Worm (Caenorhabditis elegans) whole organism, early embryonic: ENCODE results near the gene ttr-48.

Source experiments
- B0310.2 ChIP-seq: sonication (generic microtip); optimal IDR thresholded peaks from 2 replicates; lab custom pipeline; 2016; ENCODE audit warnings: mild to moderate bottlenecking, missing genetic modification characterization, missing compliant biosample characterization
- F13C5.2 ChIP-seq: sonication (generic microtip); optimal IDR thresholded peaks from 2 replicates; lab custom pipeline; 2017; ENCODE audit warnings: mild to moderate bottlenecking, missing genetic modification characterization, inconsistent platforms, missing compliant biosample characterization
- aly-1 ChIP-seq: sonication (generic microtip); optimal IDR thresholded peaks from 2 replicates; lab custom pipeline; 2016; ENCODE audit warnings: missing genetic modification characterization, missing compliant biosample characterization
- ama-1 ChIP-seq: fragments of 150-350 bp; optimal IDR thresholded peaks from 2 replicates; lab custom pipeline; 2014
- ceh-13 ChIP-seq: fragments of 200-800 bp; sonication (Bioruptor generic); optimal IDR thresholded peaks from 2 replicates; lab custom pipeline; 2018; ENCODE audit warnings: mild to moderate bottlenecking, missing genetic modification characterization, missing compliant biosample characterization
- ceh-36 ChIP-seq: sonication (generic microtip); optimal IDR thresholded peaks from 2 replicates; lab custom pipeline; 2016; ENCODE audit warnings: missing genetic modification characterization, inconsistent platforms, missing compliant biosample characterization
- ets-7 ChIP-seq: sonication (generic microtip); optimal IDR thresholded peaks from 2 replicates; lab custom pipeline; 2016; ENCODE audit warnings: missing genotype, missing genetic modification characterization, missing compliant biosample characterization
- flt-1 ChIP-seq: fragments of 200-800 bp; sonication (Bioruptor generic); IDR thresholded peaks from 2 replicates; pipeline ENCODE4 v1.3.6; 2022; ENCODE audit warnings: missing genetic modification characterization, missing compliant biosample characterization
- hmbx-1 ChIP-seq: sonication (generic microtip); optimal IDR thresholded peaks from 2 replicates; lab custom pipeline; 2016; ENCODE audit warnings: mild to moderate bottlenecking, missing genetic modification characterization, missing compliant biosample characterization
- hmg-4 ChIP-seq: fragments of 200-800 bp; sonication (Bioruptor generic); optimal IDR thresholded peaks from 2 replicates; lab custom pipeline; 2018; ENCODE audit warnings: mild to moderate bottlenecking, missing genetic modification characterization, missing compliant biosample characterization
- hnd-1 ChIP-seq: sonication (generic microtip); optimal IDR thresholded peaks from 2 replicates; lab custom pipeline; 2016; ENCODE audit warnings: missing genetic modification characterization, missing compliant biosample characterization
- pes-1 ChIP-seq: fragments of 200-800 bp; sonication (Bioruptor generic); IDR thresholded peaks from 2 replicates; pipeline ENCODE4 v1.3.6; 2022; ENCODE audit warnings: missing genetic modification reagents, missing genetic modification characterization, missing compliant biosample characterization
- scrt-1 ChIP-seq: fragments of 200-800 bp; sonication (Bioruptor generic); IDR thresholded peaks from 2 replicates; pipeline ENCODE4 v1.3.6; 2022; ENCODE audit warnings: missing genetic modification characterization, missing compliant biosample characterization
- sea-1 ChIP-seq: fragments of 200-800 bp; sonication (Bioruptor generic); conservative IDR thresholded peaks from 2 replicates; pipeline ENCODE4 v1.3.6; 2022; ENCODE audit warnings: missing genetic modification characterization, missing compliant biosample characterization
- tbx-11 ChIP-seq: fragments of 200-800 bp; sonication (Bioruptor generic); IDR thresholded peaks from 2 replicates; pipeline ENCODE4 v1.3.6; 2022; ENCODE audit warnings: missing genetic modification characterization, missing compliant biosample characterization
- tbx-37 ChIP-seq: fragments of 200-800 bp; sonication (Bioruptor generic); conservative IDR thresholded peaks from 2 replicates; pipeline ENCODE4 v1.3.6; 2022; ENCODE audit warnings: missing genetic modification reagents, missing genetic modification characterization, missing compliant biosample characterization
- tra-4 ChIP-seq: sonication (generic microtip); optimal IDR thresholded peaks from 2 replicates; lab custom pipeline; 2017; ENCODE audit warnings: missing genetic modification characterization, missing compliant biosample characterization

Gene ttr-48

ce11 chrX:3839172-3839571, 3.1 kb downstream of the ttr-48 start:
- TF ChIP-seq sea-1 (GFP tag; lab: Robert Waterston, UW): no peak
- no peak for TF ChIP-seq flt-1 (GFP tag; lab: Robert Waterston, UW)
- TF ChIP-seq hnd-1: no peak
- no peak for TF ChIP-seq ama-1 (lab: Kevin White, UChicago)
- TF ChIP-seq scrt-1: no peak
- no peak for TF ChIP-seq aly-1 (tag; lab: Kevin White, UChicago)
- no peak for TF ChIP-seq tbx-11 (GFP tag; lab: Robert Waterston, UW)
- no peak for TF ChIP-seq F13C5.2 (tag; lab: Kevin White, UChicago)
- TF ChIP-seq ets-7 (tag; lab: Kevin White, UChicago): no peak
- no peak for TF ChIP-seq B0310.2 (tag; lab: Kevin White, UChicago)
- no peak for TF ChIP-seq tbx-37 (GFP tag; lab: Robert Waterston, UW)
- TF ChIP-seq pes-1: no peak
- no peak for TF ChIP-seq ceh-13 (GFP tag; lab: Kevin White, UChicago)
- TF ChIP-seq hmbx-1 (tag; lab: Kevin White, UChicago): no peak
- TF ChIP-seq hmg-4 (GFP tag; lab: Kevin White, UChicago): no peak
- no peak for TF ChIP-seq tra-4 (tag; lab: Kevin White, UChicago)
- TF ChIP-seq ceh-36 (tag; lab: Kevin White, UChicago): no peak

- TF ChIP-seq tbx-11 (GFP tag; lab: Robert Waterston, UW): no peak
- no peak for TF ChIP-seq ceh-13 (GFP tag; lab: Kevin White, UChicago)
- no peak for TF ChIP-seq aly-1 (tag; lab: Kevin White, UChicago)
- no peak for TF ChIP-seq hmg-4 (GFP tag; lab: Kevin White, UChicago)
- TF ChIP-seq ets-7 (tag; lab: Kevin White, UChicago): no peak
- TF ChIP-seq F13C5.2 (tag; lab: Kevin White, UChicago): no peak
- TF ChIP-seq hnd-1: no peak
- TF ChIP-seq tra-4 (tag; lab: Kevin White, UChicago): no peak
- TF ChIP-seq ama-1 (lab: Kevin White, UChicago): no peak
- TF ChIP-seq ceh-36 (tag; lab: Kevin White, UChicago): no peak
- TF ChIP-seq flt-1 (GFP tag; lab: Robert Waterston, UW): no peak
- no peak for TF ChIP-seq hmbx-1 (tag; lab: Kevin White, UChicago)
- no peak for TF ChIP-seq pes-1
- TF ChIP-seq scrt-1: no peak
- no peak for TF ChIP-seq sea-1 (GFP tag; lab: Robert Waterston, UW)
- TF ChIP-seq B0310.2 (tag; lab: Kevin White, UChicago): no peak
- TF ChIP-seq tbx-37 (GFP tag; lab: Robert Waterston, UW): no peak
Measured at ce11 chrX:3838670-3839069, 3.6 kb downstream of the ttr-48 start.

- no peak for TF ChIP-seq hmg-4 (GFP tag; lab: Kevin White, UChicago)
- no peak for TF ChIP-seq ama-1 (lab: Kevin White, UChicago)
- TF ChIP-seq hnd-1: no peak
Measured at ce11 chrX:3837752-3838159, 4.5 kb downstream of the ttr-48 start.

DNA sequence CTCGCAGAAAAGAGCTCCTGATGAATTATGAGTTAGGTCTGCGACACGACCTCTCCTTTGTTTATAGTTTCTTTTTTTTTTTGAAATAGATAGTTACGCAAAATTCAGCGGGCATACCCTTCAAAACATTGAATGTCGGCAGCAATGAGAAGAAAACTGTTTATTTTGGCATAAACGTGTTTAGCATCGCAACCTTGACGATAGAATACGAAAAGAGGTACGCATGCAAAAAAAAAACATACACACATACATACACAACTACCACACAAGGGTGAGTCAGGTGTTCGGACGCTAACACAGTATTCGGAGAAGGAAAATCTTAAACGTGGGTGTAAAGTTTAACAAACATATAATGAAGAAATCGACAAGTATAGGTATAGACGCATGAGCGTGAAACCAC, 6.6 kb downstream of the ttr-48 start:
- TF ChIP-seq aly-1 (tag; lab: Kevin White, UChicago) (no peak), tra-4 (tag; lab: Kevin White, UChicago) (no peak), ets-7 (tag; lab: Kevin White, UChicago) (no peak), sea-1 (GFP tag; lab: Robert Waterston, UW) (no peak), flt-1 (GFP tag; lab: Robert Waterston, UW) (no peak), hmg-4 (GFP tag; lab: Kevin White, UChicago) (no peak)

DNA sequence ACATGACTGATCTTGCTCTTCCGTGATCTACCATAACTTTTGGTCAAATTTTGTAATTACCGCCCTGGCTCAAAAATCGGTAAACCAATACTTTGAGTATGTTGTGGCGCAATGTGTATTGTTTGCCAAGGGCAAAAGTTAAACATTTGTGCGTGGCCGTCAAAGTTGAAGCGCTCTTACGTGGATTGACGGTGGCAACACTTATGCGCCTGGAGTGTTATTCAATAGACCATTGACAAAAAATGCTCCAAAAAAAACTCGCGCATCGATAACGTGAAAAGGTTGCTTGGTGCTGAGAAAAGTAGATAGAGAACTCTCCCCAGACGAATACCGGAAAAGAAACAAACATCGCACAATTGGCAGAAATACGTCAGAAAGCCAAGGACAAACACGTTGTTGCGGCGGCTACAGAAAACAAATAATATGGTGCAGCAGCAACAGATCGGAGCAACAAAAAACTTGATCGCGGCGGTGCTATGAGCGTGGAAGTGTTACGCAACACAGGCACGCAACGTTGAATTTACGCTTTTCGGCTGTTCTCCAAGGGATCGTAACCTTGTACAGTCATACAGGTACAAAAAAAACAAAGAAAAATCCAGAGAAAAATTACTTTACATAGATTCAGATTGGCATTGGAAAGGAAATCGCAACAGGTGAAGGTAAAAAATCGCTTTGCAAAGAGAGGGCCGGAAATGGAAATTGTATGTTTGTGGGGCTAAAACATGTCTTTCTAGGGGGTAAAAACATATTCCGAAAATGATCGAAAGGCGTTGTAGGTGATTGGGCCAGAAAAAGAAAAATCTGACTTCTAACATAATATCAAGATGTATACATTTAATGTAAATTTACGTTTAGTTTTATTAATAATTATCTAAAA, 8.0 kb downstream of the ttr-48 start:
- TF ChIP-seq tra-4 (tag; lab: Kevin White, UChicago): no peak
- TF ChIP-seq hmg-4 (GFP tag; lab: Kevin White, UChicago): no peak
- TF ChIP-seq B0310.2 (tag; lab: Kevin White, UChicago): no peak
- TF ChIP-seq scrt-1: no peak
- TF ChIP-seq ceh-13 (GFP tag; lab: Kevin White, UChicago): no peak
- TF ChIP-seq hmbx-1 (tag; lab: Kevin White, UChicago): no peak
- no peak for TF ChIP-seq F13C5.2 (tag; lab: Kevin White, UChicago)
- TF ChIP-seq pes-1: no peak
- no peak for TF ChIP-seq ets-7 (tag; lab: Kevin White, UChicago)
- no peak for TF ChIP-seq aly-1 (tag; lab: Kevin White, UChicago)
- no peak for TF ChIP-seq tbx-11 (GFP tag; lab: Robert Waterston, UW)
- TF ChIP-seq hnd-1: no peak

DNA sequence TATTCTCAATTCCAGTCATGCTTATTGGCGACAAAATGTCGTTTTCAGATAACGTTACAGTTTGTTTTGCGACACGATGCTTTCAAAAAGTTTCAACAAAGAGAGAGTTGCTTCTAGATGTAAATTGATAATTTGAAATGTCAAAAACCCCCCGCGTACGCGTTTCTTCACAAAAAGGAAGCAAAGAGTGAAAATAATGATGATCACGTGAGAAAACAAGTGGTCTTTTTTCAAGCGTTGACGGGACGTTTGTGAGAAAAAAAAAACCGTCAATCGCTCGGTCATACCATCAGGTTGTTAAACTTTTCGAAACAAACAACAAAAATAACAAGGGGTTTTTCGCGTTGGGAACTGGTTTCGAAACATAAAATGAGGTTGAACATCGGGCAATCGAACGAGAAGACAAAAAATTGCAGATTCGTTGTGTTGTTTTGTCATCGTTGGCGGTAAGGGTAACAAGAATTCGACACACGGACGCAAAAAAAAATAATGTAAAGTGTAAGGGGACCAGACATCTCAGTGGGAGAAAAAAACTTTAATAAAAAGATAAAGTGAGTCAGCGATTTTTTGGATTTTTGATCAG, 10.1 kb downstream of the ttr-48 start:
- TF ChIP-seq sea-1 (GFP tag; lab: Robert Waterston, UW) (no peak), scrt-1 (no peak), F13C5.2 (tag; lab: Kevin White, UChicago) (no peak), hnd-1 (no peak), hmg-4 (GFP tag; lab: Kevin White, UChicago) (no peak), ceh-13 (GFP tag; lab: Kevin White, UChicago) (no peak), B0310.2 (tag; lab: Kevin White, UChicago) (no peak), aly-1 (tag; lab: Kevin White, UChicago) (no peak), ets-7 (tag; lab: Kevin White, UChicago) (no peak), flt-1 (GFP tag; lab: Robert Waterston, UW) (no peak), ceh-36 (tag; lab: Kevin White, UChicago) (no peak), pes-1 (no peak), ama-1 (lab: Kevin White, UChicago) (no peak), hmbx-1 (tag; lab: Kevin White, UChicago) (no peak), tbx-11 (GFP tag; lab: Robert Waterston, UW) (no peak), tra-4 (tag; lab: Kevin White, UChicago) (no peak), tbx-37 (GFP tag; lab: Robert Waterston, UW) (no peak)
